Worm (Caenorhabditis elegans) whole organism, young adult: ENCODE measurements around the gene pfd-5.

Experiments
- F23B12.7 ChIP-seq: sonication (generic microtip); optimal IDR thresholded peaks from 2 replicates; lab custom pipeline; 2017; ENCODE audit warnings: missing genetic modification characterization, mild to moderate bottlenecking, missing compliant biosample characterization, antibody characterized with exemption, moderate library complexity; ENCODE audit not compliant: insufficient read depth
- F33H1.4 ChIP-seq: fragments of 200-800 bp; sonication (Bioruptor generic); IDR thresholded peaks from 2 replicates; pipeline ENCODE4 v1.3.6; 2022; ENCODE audit warnings: missing genetic modification reagents, missing genetic modification characterization, missing compliant biosample characterization
- F57C9.4 ChIP-seq: sonication (generic microtip); optimal IDR thresholded peaks from 2 replicates; lab custom pipeline; 2017; ENCODE audit warnings: mild to moderate bottlenecking, missing genetic modification characterization, missing compliant biosample characterization
- K11D2.4 ChIP-seq: fragments of 200-800 bp; sonication (Bioruptor generic); IDR thresholded peaks from 2 replicates; pipeline ENCODE4 v1.3.6; 2022; ENCODE audit warnings: missing genetic modification reagents, missing genetic modification characterization, missing compliant biosample characterization
- K12H6.12 ChIP-seq: fragments of 200-800 bp; sonication (Bioruptor generic); optimal IDR thresholded peaks from 2 replicates; lab custom pipeline; 2018; ENCODE audit warnings: mild to moderate bottlenecking, missing genetic modification characterization, missing compliant biosample characterization
- ZK185.1 ChIP-seq: sonication (generic microtip); optimal IDR thresholded peaks from 2 replicates; lab custom pipeline; 2016; ENCODE audit warnings: mild to moderate bottlenecking, missing genetic modification characterization, missing compliant biosample characterization; ENCODE audit not compliant: poor library complexity, severe bottlenecking
- akir-1 ChIP-seq: fragments of 200-800 bp; sonication (Bioruptor generic); optimal IDR thresholded peaks from 2 replicates; lab custom pipeline; 2018; ENCODE audit warnings: mild to moderate bottlenecking, missing genetic modification characterization, moderate library complexity, missing compliant biosample characterization
- ama-1 ChIP-seq, 3 experiments: fragments of 150-350 bp in 1 of 3; sonication (generic microtip) in 2 of 3; optimal IDR thresholded peaks; 2 replicates each; lab custom pipeline; 2014 to 2018; ENCODE audit warnings: missing biosample characterization in 2 of 3, missing genetic modification characterization in 2 of 3, missing genetic modification reagents in 2 of 3
- aptf-2 ChIP-seq: fragments of 200-800 bp; sonication (Bioruptor generic); conservative IDR thresholded peaks from 2 replicates; pipeline ENCODE4 v1.3.6; 2022; ENCODE audit warnings: missing genetic modification reagents, missing genetic modification characterization, missing compliant biosample characterization
- aptf-3 ChIP-seq: fragments of 200-800 bp; sonication (Bioruptor generic); IDR thresholded peaks from 2 replicates; pipeline ENCODE4 v1.3.6; 2022; ENCODE audit warnings: missing genetic modification characterization, missing compliant biosample characterization
- attf-3 ChIP-seq: fragments of 200-800 bp; sonication (Bioruptor generic); conservative IDR thresholded peaks from 2 replicates; pipeline ENCODE4 v1.3.6; 2022; ENCODE audit warnings: missing genetic modification reagents, missing genetic modification characterization, missing compliant biosample characterization
- attf-6 ChIP-seq: fragments of 200-800 bp; sonication (Bioruptor generic); IDR thresholded peaks from 2 replicates; pipeline ENCODE4 v1.3.6; 2022; ENCODE audit warnings: missing genetic modification reagents, missing genetic modification characterization, missing compliant biosample characterization
- bed-1 ChIP-seq: fragments of 200-800 bp; sonication (Bioruptor generic); IDR thresholded peaks from 2 replicates; pipeline ENCODE4 v1.3.6; 2022; ENCODE audit warnings: missing genetic modification reagents, missing genetic modification characterization, missing compliant biosample characterization
- cebp-1 ChIP-seq, 2 experiments: fragments of 200-800 bp in 1 of 2; sonication (Bioruptor generic) in 1 of 2; sonication (generic microtip) in 1 of 2; IDR thresholded peaks in 1 of 2; optimal IDR thresholded peaks in 1 of 2; 2 replicates each; pipeline versions ENCODE4 v1.3.6 to Lab custom; 2017 to 2022; ENCODE audit warnings: missing compliant biosample characterization in 2 of 2, missing genetic modification characterization in 2 of 2, mild to moderate bottlenecking in 1 of 2, missing genetic modification reagents in 1 of 2, moderate library complexity in 1 of 2
- cebp-2 ChIP-seq: fragments of 200-800 bp; sonication (Bioruptor generic); IDR thresholded peaks from 2 replicates; pipeline ENCODE4 v1.3.6; 2022; ENCODE audit warnings: missing genetic modification characterization, missing compliant biosample characterization
- ceh-79 ChIP-seq: sonication (generic microtip); optimal IDR thresholded peaks from 2 replicates; lab custom pipeline; 2017; ENCODE audit warnings: mild to moderate bottlenecking, missing genetic modification characterization, missing compliant biosample characterization
- ceh-91 ChIP-seq: fragments of 200-800 bp; sonication (Bioruptor generic); IDR thresholded peaks from 2 replicates; pipeline ENCODE4 v1.3.6; 2022; ENCODE audit warnings: missing genetic modification reagents, missing genetic modification characterization, missing compliant biosample characterization
- dox-1 ChIP-seq: fragments of 200-800 bp; sonication (Bioruptor generic); IDR thresholded peaks from 2 replicates; pipeline ENCODE4 v1.3.6; 2022; ENCODE audit warnings: missing genetic modification reagents, missing genetic modification characterization, missing compliant biosample characterization
- dpl-1 ChIP-seq: fragments of 150-350 bp; optimal IDR thresholded peaks from 2 replicates; lab custom pipeline; 2014; ENCODE audit warnings: missing biosample characterization, missing genetic modification reagents, missing genetic modification characterization
- efl-1 ChIP-seq: fragments of 150-350 bp; optimal IDR thresholded peaks from 2 replicates; lab custom pipeline; 2014; ENCODE audit warnings: missing biosample characterization, missing genetic modification reagents, missing genetic modification characterization
- egl-18 ChIP-seq: fragments of 200-800 bp; sonication (Bioruptor generic); IDR thresholded peaks from 2 replicates; pipeline ENCODE4 v1.3.6; 2022; ENCODE audit warnings: missing genetic modification reagents, missing genetic modification characterization, missing compliant biosample characterization
- fkh-3 ChIP-seq: sonication (generic microtip); optimal IDR thresholded peaks from 2 replicates; lab custom pipeline; 2016; ENCODE audit warnings: mild to moderate bottlenecking, missing genetic modification characterization, missing compliant biosample characterization
- hlh-12 ChIP-seq: sonication (generic microtip); optimal IDR thresholded peaks from 2 replicates; lab custom pipeline; 2016; ENCODE audit warnings: missing genetic modification characterization, missing compliant biosample characterization
- hmg-1.2 ChIP-seq: fragments of 200-800 bp; sonication (Bioruptor generic); IDR thresholded peaks from 2 replicates; pipeline ENCODE4 v1.3.6; 2022; ENCODE audit warnings: missing genetic modification reagents, missing genetic modification characterization, missing compliant biosample characterization
- hrde-1 ChIP-seq: sonication (generic microtip); optimal IDR thresholded peaks from 2 replicates; lab custom pipeline; 2016; ENCODE audit warnings: missing genetic modification characterization, mild to moderate bottlenecking, missing compliant biosample characterization, moderate library complexity, missing genotype, missing genetic modification reagents, borderline replicate concordance
- lin-26 ChIP-seq: fragments of 200-800 bp; sonication (Bioruptor generic); IDR thresholded peaks from 2 replicates; pipeline ENCODE4 v1.3.6; 2022; ENCODE audit warnings: missing genetic modification reagents, missing genetic modification characterization, missing compliant biosample characterization
- lin-35 ChIP-seq, 3 experiments: fragments of 150-350 bp in 2 of 3; sonication (generic microtip) in 1 of 3; optimal IDR thresholded peaks; 2 replicates each; lab custom pipeline; 2014 to 2018; ENCODE audit warnings: missing biosample characterization in 3 of 3, missing genetic modification characterization in 3 of 3, missing genetic modification reagents in 3 of 3
- lsl-1 ChIP-seq: fragments of 200-800 bp; sonication (Bioruptor generic); optimal IDR thresholded peaks from 2 replicates; lab custom pipeline; 2018; ENCODE audit warnings: mild to moderate bottlenecking, missing genetic modification characterization, moderate library complexity, missing compliant biosample characterization
- lsy-27 ChIP-seq: sonication (generic microtip); optimal IDR thresholded peaks from 2 replicates; lab custom pipeline; 2017; ENCODE audit warnings: missing genetic modification characterization, mild to moderate bottlenecking, missing compliant biosample characterization, antibody characterized with exemption, missing genotype, borderline replicate concordance; ENCODE audit not compliant: insufficient read depth
- nfya-1 ChIP-seq: sonication (generic microtip); optimal IDR thresholded peaks from 2 replicates; lab custom pipeline; 2017; ENCODE audit warnings: antibody characterized with exemption, missing compliant biosample characterization, missing genetic modification characterization, borderline replicate concordance; ENCODE audit not compliant: insufficient read depth
- nfya-2 ChIP-seq: fragments of 200-800 bp; sonication (Bioruptor generic); IDR thresholded peaks from 2 replicates; pipeline ENCODE4 v1.3.6; 2022; ENCODE audit warnings: missing genetic modification reagents, missing genetic modification characterization, missing compliant biosample characterization
- nhr-120 ChIP-seq: fragments of 200-800 bp; sonication (Bioruptor generic); IDR thresholded peaks from 2 replicates; pipeline ENCODE4 v1.3.6; 2022; ENCODE audit warnings: missing genetic modification characterization, missing compliant biosample characterization
- nhr-179 ChIP-seq: sonication (generic microtip); optimal IDR thresholded peaks from 2 replicates; lab custom pipeline; 2016; ENCODE audit warnings: mild to moderate bottlenecking, missing genetic modification characterization, missing compliant biosample characterization
- nhr-80 ChIP-seq: sonication (generic microtip); optimal IDR thresholded peaks from 2 replicates; lab custom pipeline; 2016; ENCODE audit warnings: missing genetic modification characterization, missing compliant biosample characterization
- pbrm-1 ChIP-seq: fragments of 200-800 bp; sonication (Bioruptor generic); IDR thresholded peaks from 2 replicates; pipeline ENCODE4 v1.3.6; 2022; ENCODE audit warnings: missing genetic modification reagents, missing genetic modification characterization, missing compliant biosample characterization
- pha-4 ChIP-seq: fragments of 150-350 bp; sonication (generic microtip); optimal IDR thresholded peaks from 2 replicates; lab custom pipeline; 2014; ENCODE audit warnings: missing biosample characterization, missing genetic modification reagents, missing genetic modification characterization
- rec-8 ChIP-seq, 2 experiments: sonication (generic microtip); optimal IDR thresholded peaks; 2 replicates each; lab custom pipeline; 2016; ENCODE audit warnings: mild to moderate bottlenecking in 2 of 2, missing genetic modification characterization in 2 of 2, missing genetic modification reagents in 2 of 2, missing genotype in 2 of 2, missing biosample characterization in 1 of 2, missing compliant biosample characterization in 1 of 2, moderate library complexity in 1 of 2
- rpc-1 ChIP-seq, 2 experiments: fragments of 150-350 bp in 1 of 2; sonication (generic microtip) in 1 of 2; optimal IDR thresholded peaks; 2 replicates each; lab custom pipeline; 2014 to 2018; ENCODE audit warnings: missing biosample characterization in 1 of 2, missing genetic modification characterization in 1 of 2, missing genetic modification reagents in 1 of 2, missing genotype in 1 of 2
- snpc-1.1 ChIP-seq: sonication (generic microtip); optimal IDR thresholded peaks from 2 replicates; lab custom pipeline; 2017; ENCODE audit warnings: missing genetic modification characterization, mild to moderate bottlenecking, missing compliant biosample characterization, antibody characterized with exemption, moderate library complexity, missing genotype, missing genetic modification reagents; ENCODE audit not compliant: insufficient read depth
- snpc-3.4 ChIP-seq: sonication (generic microtip); optimal IDR thresholded peaks from 2 replicates; lab custom pipeline; 2017; ENCODE audit warnings: missing genetic modification characterization, mild to moderate bottlenecking, missing compliant biosample characterization, antibody characterized with exemption, moderate library complexity, missing genotype, missing genetic modification reagents
- somi-1 ChIP-seq: fragments of 200-800 bp; sonication (Bioruptor generic); optimal IDR thresholded peaks from 2 replicates; lab custom pipeline; 2018; ENCODE audit warnings: mild to moderate bottlenecking, missing genetic modification characterization, missing compliant biosample characterization
- zfh-2 ChIP-seq: fragments of 200-800 bp; sonication (Bioruptor generic); conservative IDR thresholded peaks from 2 replicates; pipeline ENCODE4 v1.3.6; 2022; ENCODE audit warnings: missing genetic modification reagents, missing genetic modification characterization, missing compliant biosample characterization
- ztf-18 ChIP-seq: sonication (generic microtip); optimal IDR thresholded peaks from 2 replicates; lab custom pipeline; 2016; ENCODE audit warnings: missing genotype, mild to moderate bottlenecking, missing genetic modification characterization, missing compliant biosample characterization

The pfd-5 gene

DNA sequence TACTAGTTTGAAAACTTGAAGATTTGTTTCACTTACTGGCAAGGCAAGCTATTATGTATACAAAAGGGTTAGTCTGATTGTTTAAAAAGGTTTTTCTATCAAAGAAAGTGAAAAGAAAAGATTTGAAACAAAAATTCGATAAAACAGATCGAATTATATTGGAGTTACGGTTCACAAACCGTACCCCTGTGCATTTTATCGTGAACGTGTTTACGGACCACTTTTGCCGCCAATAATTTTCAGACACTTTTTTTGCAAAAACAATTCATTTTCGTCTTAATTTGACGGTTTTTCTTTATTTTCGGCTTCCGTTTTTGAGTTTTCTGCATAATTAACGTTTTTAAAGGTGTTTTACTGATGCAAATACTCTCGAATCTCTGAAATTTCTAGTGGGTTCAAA, 33.4 kb downstream of the pfd-5 start:
- TF ChIP-seq ceh-91 (GFP tag; lab: Robert Waterston, UW), result peak; percentile 34; the same call in 1 of the 2 replicates
- TF ChIP-seq lin-26 (GFP tag; lab: Robert Waterston, UW), result no peak
- TF ChIP-seq cebp-2, result no peak
- peak; percentile 44 for TF ChIP-seq snpc-3.4 (tag; lab: Kevin White, UChicago)
- peak; percentile 80 for TF ChIP-seq lsl-1 (GFP tag; lab: Kevin White, UChicago)
- TF ChIP-seq hmg-1.2, result peak; percentile 10; the same call in 1 of the 2 replicates
- peak; percentile 36; the same call in 1 of the 2 replicates for TF ChIP-seq F33H1.4 (GFP tag; lab: Robert Waterston, UW)
- no peak for TF ChIP-seq attf-6 (GFP tag; lab: Robert Waterston, UW)
- TF ChIP-seq efl-1 (GFP tag; lab: Kevin White, UChicago), result peak; percentile 70

DNA sequence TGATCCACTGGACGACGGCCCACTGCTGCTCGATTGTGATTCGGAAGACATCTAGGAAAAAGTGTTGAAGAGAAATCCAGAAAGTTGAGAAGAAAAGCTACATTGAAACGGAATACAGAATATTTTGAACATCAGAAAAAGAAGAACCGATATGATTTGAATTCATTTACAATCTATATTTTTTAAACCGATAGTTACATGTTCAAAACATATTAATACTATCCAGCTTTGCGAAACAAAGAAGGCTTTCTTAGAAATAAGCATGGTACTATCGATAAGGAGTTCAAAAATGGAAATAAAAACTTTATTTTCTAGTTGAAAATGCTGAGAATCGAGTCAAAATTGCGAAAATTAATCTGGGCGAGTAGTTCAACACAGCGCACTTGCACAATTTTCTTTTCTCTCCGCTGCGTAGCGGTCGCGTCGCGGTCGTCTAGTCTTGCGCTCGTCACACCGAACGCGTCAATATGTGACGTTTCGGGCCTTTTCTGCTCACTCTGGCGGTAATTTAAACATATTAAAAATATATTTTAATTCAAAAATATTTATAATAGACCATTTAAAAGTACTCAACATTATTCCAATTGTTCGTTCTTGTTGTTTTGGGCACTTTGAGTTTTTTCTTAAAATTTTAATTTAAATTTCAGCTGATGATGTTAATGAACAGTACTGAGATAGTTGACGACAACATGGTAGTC, 36.5 kb downstream of the pfd-5 start, which contains the start of the genes syf-2 and K04G7.1:
TSS of gene syf-2 (minus strand) at position 51 of the 698 bp plus-strand sequence.
TSS of gene K04G7.1 (plus strand) at position 648 of the 698 bp plus-strand sequence.
- TF ChIP-seq F57C9.4 (no peak), F23B12.7 (tag; lab: Kevin White, UChicago) (peak; percentile 80), rpc-1 (optimal IDR thresholded peaks at IDR 0.05; lab: Kevin White, UChicago) (no peak), rpc-1 (tag; optimal IDR thresholded peaks at IDR 0.05; lab: Kevin White, UChicago) (no peak), hrde-1 (tag; lab: Kevin White, UChicago) (peak; percentile 4), nhr-179 (tag; lab: Kevin White, UChicago) (no peak), lsy-27 (no peak), nhr-80 (tag; lab: Kevin White, UChicago) (peak; percentile 68), ZK185.1 (tag; lab: Kevin White, UChicago) (peak; percentile 64), snpc-1.1 (tag; lab: Kevin White, UChicago) (peak; percentile 74), K12H6.12 (peak; percentile 73), ceh-79 (tag; lab: Kevin White, UChicago) (no peak), egl-18 (no peak), dox-1 (GFP tag; lab: Robert Waterston, UW) (peak; percentile 95), attf-3 (GFP tag; lab: Robert Waterston, UW) (peak; percentile 79), akir-1 (GFP tag; lab: Kevin White, UChicago) (no peak), lin-26 (GFP tag; lab: Robert Waterston, UW) (no peak), dpl-1 (peak; percentile 77), zfh-2 (GFP tag; lab: Robert Waterston, UW) (peak; percentile 77), cebp-1 (GFP tag; IDR thresholded peaks at IDR 0.05; lab: Robert Waterston, UW) (peak; percentile 69), cebp-1 (tag; optimal IDR thresholded peaks at IDR 0.05; lab: Kevin White, UChicago) (peak; percentile 87), K11D2.4 (GFP tag; lab: Robert Waterston, UW) (peak; percentile 60; the same call in 1 of the 2 replicates), aptf-3 (no peak), hlh-12 (tag; lab: Kevin White, UChicago) (no peak), fkh-3 (no peak), bed-1 (GFP tag; lab: Robert Waterston, UW) (no peak), nfya-2 (GFP tag; lab: Robert Waterston, UW) (no peak), attf-6 (GFP tag; lab: Robert Waterston, UW) (no peak), aptf-2 (GFP tag; lab: Robert Waterston, UW) (no peak), lin-35 (GFP tag; optimal IDR thresholded peaks at IDR 0.05; lab: Kevin White, UChicago) (peak; percentile 39 to 93 (median 45)), nhr-120 (GFP tag; lab: Robert Waterston, UW) (no peak), nfya-1 (tag; lab: Kevin White, UChicago) (no peak), ama-1 (optimal IDR thresholded peaks at IDR 0.05; lab: Kevin White, UChicago) (no peak), ama-1 (GFP tag; optimal IDR thresholded peaks at IDR 0.05; lab: Kevin White, UChicago) (no peak), pha-4 (tag; lab: Kevin White, UChicago) (peak; percentile 92), pbrm-1 (GFP tag; lab: Robert Waterston, UW) (peak; percentile 89), rec-8 (tag; optimal IDR thresholded peaks at IDR 0.05; lab: Kevin White, UChicago) (no peak), somi-1 (GFP tag; lab: Kevin White, UChicago) (peak; percentile 12), ztf-18 (tag; lab: Kevin White, UChicago) (peak; percentile 97)
